Fruit fly (Drosophila melanogaster): ENCODE measurements around the gene Deaf1.

DNA sequence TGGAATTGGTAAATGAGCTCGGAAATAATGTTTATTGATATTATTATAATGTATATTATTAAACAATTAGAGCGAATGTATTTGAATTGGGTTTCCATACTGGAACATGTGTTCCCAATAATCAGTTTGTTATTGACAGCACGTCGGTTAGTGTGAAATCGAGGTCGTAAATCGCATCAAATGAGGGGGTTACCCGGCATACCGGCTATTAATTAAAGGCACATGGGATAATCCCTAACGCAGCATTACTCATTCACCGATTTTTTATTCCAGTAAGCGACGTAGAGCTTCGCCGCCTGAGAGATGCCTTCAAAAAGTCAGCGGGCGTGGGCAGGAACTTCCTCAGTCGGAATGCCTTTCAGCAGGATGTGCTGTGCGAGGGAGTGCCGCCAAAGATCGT, 55.5 kb downstream of the Deaf1 start:
- no peak for TF ChIP-seq Dad (GFP tag; optimal IDR thresholded peaks at IDR 0.05)
- no peak for TF ChIP-seq crc (GFP tag; optimal IDR thresholded peaks at IDR 0.05)
- TF ChIP-seq H15 (GFP tag; IDR thresholded peaks at IDR 0.05): no peak
- TF ChIP-seq CG17912 (GFP tag; optimal IDR thresholded peaks at IDR 0.05): no peak
- no peak for TF ChIP-seq CG2129 (GFP tag; IDR thresholded peaks at IDR 0.05; ENCODE audit: partially characterized antibody)
- no peak for TF ChIP-seq CG15696 (tag; optimal IDR thresholded peaks at IDR 0.05)
- no peak for TF ChIP-seq CG33213 (GFP tag; optimal IDR thresholded peaks at IDR 0.05)
- no peak for TF ChIP-seq Optix (GFP tag; IDR thresholded peaks at IDR 0.05)
- TF ChIP-seq CG10462 (GFP tag; optimal IDR thresholded peaks at IDR 0.05): no peak
- no peak for TF ChIP-seq lab (GFP tag; optimal IDR thresholded peaks at IDR 0.05)
- TF ChIP-seq CG4854 (GFP tag; optimal IDR thresholded peaks at IDR 0.05): no peak

Measured in whole organism, embryonic.